Worm (Caenorhabditis elegans) whole organism, early embryonic: ENCODE results near the gene dyf-11.

ENCODE experiments used
- B0310.2 ChIP-seq: sonication (generic microtip); optimal IDR thresholded peaks from 2 replicates; lab custom pipeline; 2016; ENCODE audit warnings: mild to moderate bottlenecking, missing genetic modification characterization, missing compliant biosample characterization
- F13C5.2 ChIP-seq: sonication (generic microtip); optimal IDR thresholded peaks from 2 replicates; lab custom pipeline; 2017; ENCODE audit warnings: mild to moderate bottlenecking, missing genetic modification characterization, inconsistent platforms, missing compliant biosample characterization
- aly-1 ChIP-seq: sonication (generic microtip); optimal IDR thresholded peaks from 2 replicates; lab custom pipeline; 2016; ENCODE audit warnings: missing genetic modification characterization, missing compliant biosample characterization
- ama-1 ChIP-seq: fragments of 150-350 bp; optimal IDR thresholded peaks from 2 replicates; lab custom pipeline; 2014
- ceh-13 ChIP-seq: fragments of 200-800 bp; sonication (Bioruptor generic); optimal IDR thresholded peaks from 2 replicates; lab custom pipeline; 2018; ENCODE audit warnings: mild to moderate bottlenecking, missing genetic modification characterization, missing compliant biosample characterization
- ceh-36 ChIP-seq: sonication (generic microtip); optimal IDR thresholded peaks from 2 replicates; lab custom pipeline; 2016; ENCODE audit warnings: missing genetic modification characterization, inconsistent platforms, missing compliant biosample characterization
- ets-7 ChIP-seq: sonication (generic microtip); optimal IDR thresholded peaks from 2 replicates; lab custom pipeline; 2016; ENCODE audit warnings: missing genotype, missing genetic modification characterization, missing compliant biosample characterization
- hmg-4 ChIP-seq: fragments of 200-800 bp; sonication (Bioruptor generic); optimal IDR thresholded peaks from 2 replicates; lab custom pipeline; 2018; ENCODE audit warnings: mild to moderate bottlenecking, missing genetic modification characterization, missing compliant biosample characterization
- tra-4 ChIP-seq: sonication (generic microtip); optimal IDR thresholded peaks from 2 replicates; lab custom pipeline; 2017; ENCODE audit warnings: missing genetic modification characterization, missing compliant biosample characterization

DNA sequence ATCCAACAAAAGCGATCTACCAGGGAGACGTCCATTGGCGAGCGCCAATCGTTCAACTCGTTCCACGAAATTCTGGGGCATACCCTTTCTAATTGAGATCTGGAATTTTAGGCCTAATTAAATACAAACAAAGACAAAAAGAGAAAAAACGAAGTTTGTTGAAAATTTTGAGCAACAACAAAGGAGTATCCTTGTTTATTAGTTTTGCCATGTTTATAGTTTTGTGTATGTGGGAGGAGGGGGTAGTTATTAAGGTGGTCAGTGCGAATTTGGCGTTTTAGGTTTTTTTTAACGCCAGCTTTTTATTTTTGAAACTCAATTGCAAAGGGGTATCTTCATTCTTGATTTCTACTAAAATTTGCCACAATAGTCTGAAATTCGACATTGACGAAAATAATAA is 49.2 kb upstream of the dyf-11 start, which contains the start of gene irk-2:
- no peak for TF ChIP-seq ets-7 (tag; lab: Kevin White, UChicago)
- TF ChIP-seq aly-1 (tag; lab: Kevin White, UChicago) = no peak
- TF ChIP-seq tra-4 = no peak
- TF ChIP-seq F13C5.2 (tag; lab: Kevin White, UChicago) = no peak
- no peak for TF ChIP-seq ama-1 (lab: Kevin White, UChicago)
- TF ChIP-seq B0310.2 (tag; lab: Kevin White, UChicago) = no peak
- no peak for TF ChIP-seq ceh-36 (tag; lab: Kevin White, UChicago)
- no peak for TF ChIP-seq hmg-4 (GFP tag; lab: Kevin White, UChicago)
- no peak for TF ChIP-seq ceh-13 (GFP tag; lab: Kevin White, UChicago)
